Fruit fly (Drosophila melanogaster) whole organism, wandering third instar larva: ENCODE data around the gene Snx1.

Experiments
- Abd-B ChIP-seq: fragments of >200 bp; optimal IDR thresholded peaks from 2 replicates; lab custom pipeline; 2017; ENCODE audit warnings: missing biosample characterization, missing genetic modification characterization
- CG32264 ChIP-seq: fragments of 200-800 bp; sonication (Bioruptor generic); optimal IDR thresholded peaks from 2 replicates; lab custom pipeline; 2016; ENCODE audit warnings: missing biosample characterization, missing genetic modification characterization
- GATAd ChIP-seq: sonication (Bioruptor generic); optimal IDR thresholded peaks from 2 replicates; lab custom pipeline; 2016; ENCODE audit warnings: missing biosample characterization, missing genetic modification characterization
- Mio ChIP-seq: sonication (Bioruptor generic); optimal IDR thresholded peaks from 2 replicates; lab custom pipeline; 2016; ENCODE audit warnings: missing biosample characterization, missing genetic modification characterization
- Vsx2 ChIP-seq: fragments of 200-300, 225-300 bp; sonication (Bioruptor generic); optimal IDR thresholded peaks from 2 replicates; lab custom pipeline; 2018; ENCODE audit warnings: missing biosample characterization, missing genetic modification characterization; ENCODE audit not compliant: partially characterized antibody
- dl ChIP-seq, 2 experiments: fragments of 175-275, 200-275 bp in 1 of 2; fragments of 200-275 bp in 1 of 2; sonication (Bioruptor generic); optimal IDR thresholded peaks; lab custom pipeline; 2018; ENCODE audit warnings: mild to moderate bottlenecking in 2 of 2, missing biosample characterization in 2 of 2, missing genetic modification characterization in 2 of 2, moderate library complexity in 2 of 2; ENCODE audit not compliant: partially characterized antibody in 2 of 2, insufficient read depth in 1 of 2
- dmrt93B ChIP-seq: fragments of 200-800 bp; sonication (Bioruptor generic); optimal IDR thresholded peaks from 2 replicates; lab custom pipeline; 2018; ENCODE audit warnings: missing biosample characterization, mild to moderate bottlenecking, missing genetic modification characterization
- lola ChIP-seq: fragments of >200 bp; optimal IDR thresholded peaks from 2 replicates; lab custom pipeline; 2017; ENCODE audit warnings: missing biosample characterization, missing genetic modification characterization
- sage ChIP-seq: fragments of 200-800 bp; sonication (Bioruptor generic); optimal IDR thresholded peaks from 2 replicates; lab custom pipeline; 2016; ENCODE audit warnings: missing biosample characterization, mild to moderate bottlenecking, missing genetic modification characterization
- tai ChIP-seq: sonication (Bioruptor generic); optimal IDR thresholded peaks from 2 replicates; lab custom pipeline; 2016; ENCODE audit warnings: missing biosample characterization, missing genetic modification characterization
- usp ChIP-seq: fragments of >200 bp; optimal IDR thresholded peaks from 2 replicates; lab custom pipeline; 2017; ENCODE audit warnings: missing biosample characterization, missing genetic modification characterization

DNA sequence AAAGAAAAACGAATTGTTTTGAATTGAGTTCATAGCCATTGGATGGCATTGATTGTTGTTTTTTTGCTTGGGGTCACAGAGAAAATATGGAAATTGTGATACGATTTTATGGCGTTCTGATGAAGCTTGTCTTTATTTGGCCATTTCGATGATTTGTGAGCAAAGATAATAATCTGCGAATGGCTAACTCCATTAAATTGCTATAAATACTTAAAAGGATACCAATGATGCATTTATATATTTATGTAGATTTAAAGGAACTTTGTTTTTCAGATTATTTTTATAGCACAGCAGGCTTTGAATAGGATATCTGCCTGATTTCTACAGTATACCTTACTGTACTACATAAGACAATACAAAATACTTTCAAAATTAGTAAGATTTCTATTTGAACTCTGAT, 39.2 kb upstream of the Snx1 start, which contains the start of gene CG8840:
- TF ChIP-seq usp (GFP tag; lab: Kevin White, UChicago): no peak
- no peak for TF ChIP-seq dl (GFP tag; optimal IDR thresholded peaks at IDR 0.05; lab: Kevin White, UChicago; ENCODE audit: insufficient read depth in 1 of 2, partially characterized antibody in 2 of 2)
- no peak for TF ChIP-seq lola (GFP tag; lab: Kevin White, UChicago)
- no peak for TF ChIP-seq Abd-B
- TF ChIP-seq Mio: no peak
- TF ChIP-seq tai: no peak
- no peak for TF ChIP-seq dmrt93B (GFP tag; lab: Kevin White, UChicago)
- TF ChIP-seq Vsx2 (GFP tag; lab: Kevin White, UChicago): no peak
- no peak for TF ChIP-seq GATAd
- TF ChIP-seq CG32264 (GFP tag; lab: Kevin White, UChicago): no peak
- no peak for TF ChIP-seq sage (GFP tag; lab: Kevin White, UChicago)
